Worm (Caenorhabditis elegans) whole organism, young adult: ENCODE measurements around the gene nhr-248.
A peak's percentile ranks its signal among the peaks of the same experiment; 100 is the strongest.

Experiments used
- B0261.1 ChIP-seq: sonication (generic microtip); optimal IDR thresholded peaks from 2 replicates; lab custom pipeline; 2016; ENCODE audit warnings: mild to moderate bottlenecking, missing genetic modification characterization, moderate library complexity, missing compliant biosample characterization
- F49E8.2 ChIP-seq: sonication (generic microtip); optimal IDR thresholded peaks from 3 replicates; lab custom pipeline; 2017; ENCODE audit warnings: missing genetic modification characterization, mild to moderate bottlenecking, missing compliant biosample characterization, antibody characterized with exemption, moderate library complexity; ENCODE audit not compliant: insufficient read depth
- F57A8.1 ChIP-seq: fragments of 200-800 bp; sonication (Bioruptor generic); optimal IDR thresholded peaks from 2 replicates; lab custom pipeline; 2018; ENCODE audit warnings: mild to moderate bottlenecking, missing genetic modification characterization, moderate library complexity, missing compliant biosample characterization
- K12H6.12 ChIP-seq: fragments of 200-800 bp; sonication (Bioruptor generic); optimal IDR thresholded peaks from 2 replicates; lab custom pipeline; 2018; ENCODE audit warnings: mild to moderate bottlenecking, missing genetic modification characterization, missing compliant biosample characterization
- T26A5.8 ChIP-seq: sonication (generic microtip); optimal IDR thresholded peaks from 2 replicates; lab custom pipeline; 2016; ENCODE audit warnings: missing genetic modification characterization, missing compliant biosample characterization
- akir-1 ChIP-seq: fragments of 200-800 bp; sonication (Bioruptor generic); optimal IDR thresholded peaks from 2 replicates; lab custom pipeline; 2018; ENCODE audit warnings: mild to moderate bottlenecking, missing genetic modification characterization, moderate library complexity, missing compliant biosample characterization
- ama-1 ChIP-seq, 3 experiments: fragments of 150-350 bp in 1 of 3; sonication (generic microtip) in 2 of 3; optimal IDR thresholded peaks; 2 replicates each; lab custom pipeline; 2014 to 2018; ENCODE audit warnings: missing biosample characterization in 2 of 3, missing genetic modification characterization in 2 of 3, missing genetic modification reagents in 2 of 3
- atf-7 ChIP-seq: sonication (generic microtip); optimal IDR thresholded peaks from 2 replicates; lab custom pipeline; 2017; ENCODE audit warnings: mild to moderate bottlenecking, missing genetic modification characterization, missing compliant biosample characterization
- attf-3 ChIP-seq: fragments of 200-800 bp; sonication (Bioruptor generic); conservative IDR thresholded peaks from 2 replicates; pipeline ENCODE4 v1.3.6; 2022; ENCODE audit warnings: missing genetic modification reagents, missing genetic modification characterization, missing compliant biosample characterization
- bed-1 ChIP-seq: fragments of 200-800 bp; sonication (Bioruptor generic); IDR thresholded peaks from 2 replicates; pipeline ENCODE4 v1.3.6; 2022; ENCODE audit warnings: missing genetic modification reagents, missing genetic modification characterization, missing compliant biosample characterization
- bed-2 ChIP-seq: fragments of 200-800 bp; sonication (Bioruptor generic); IDR thresholded peaks from 2 replicates; pipeline ENCODE4 v1.3.6; 2022; ENCODE audit warnings: missing genetic modification reagents, missing genetic modification characterization, missing compliant biosample characterization
- cebp-2 ChIP-seq: fragments of 200-800 bp; sonication (Bioruptor generic); IDR thresholded peaks from 2 replicates; pipeline ENCODE4 v1.3.6; 2022; ENCODE audit warnings: missing genetic modification characterization, missing compliant biosample characterization
- ceh-79 ChIP-seq: sonication (generic microtip); optimal IDR thresholded peaks from 2 replicates; lab custom pipeline; 2017; ENCODE audit warnings: mild to moderate bottlenecking, missing genetic modification characterization, missing compliant biosample characterization
- egl-18 ChIP-seq: fragments of 200-800 bp; sonication (Bioruptor generic); IDR thresholded peaks from 2 replicates; pipeline ENCODE4 v1.3.6; 2022; ENCODE audit warnings: missing genetic modification reagents, missing genetic modification characterization, missing compliant biosample characterization
- egl-44 ChIP-seq: fragments of 200-800 bp; sonication (Bioruptor generic); IDR thresholded peaks from 2 replicates; pipeline ENCODE4 v1.3.6; 2022; ENCODE audit warnings: missing genetic modification reagents, missing genetic modification characterization, missing compliant biosample characterization
- hlh-12 ChIP-seq: sonication (generic microtip); optimal IDR thresholded peaks from 2 replicates; lab custom pipeline; 2016; ENCODE audit warnings: missing genetic modification characterization, missing compliant biosample characterization
- hmg-1.2 ChIP-seq: fragments of 200-800 bp; sonication (Bioruptor generic); IDR thresholded peaks from 2 replicates; pipeline ENCODE4 v1.3.6; 2022; ENCODE audit warnings: missing genetic modification reagents, missing genetic modification characterization, missing compliant biosample characterization
- let-526 ChIP-seq: fragments of 200-800 bp; sonication (Bioruptor generic); IDR thresholded peaks from 2 replicates; pipeline ENCODE4 v1.3.6; 2022; ENCODE audit warnings: missing genetic modification reagents, missing genetic modification characterization, missing compliant biosample characterization
- let-607 ChIP-seq, 2 experiments: fragments of 200-800 bp in 1 of 2; sonication (Bioruptor generic) in 1 of 2; sonication (generic microtip) in 1 of 2; optimal IDR thresholded peaks; 2 replicates each; lab custom pipeline; 2016 to 2018; ENCODE audit warnings: mild to moderate bottlenecking in 2 of 2, missing compliant biosample characterization in 2 of 2, missing genetic modification characterization in 2 of 2, moderate library complexity in 2 of 2, missing genotype in 1 of 2
- lin-35 ChIP-seq, 3 experiments: fragments of 150-350 bp in 2 of 3; sonication (generic microtip) in 1 of 3; optimal IDR thresholded peaks; 2 replicates each; lab custom pipeline; 2014 to 2018; ENCODE audit warnings: missing biosample characterization in 3 of 3, missing genetic modification characterization in 3 of 3, missing genetic modification reagents in 3 of 3
- lin-40 ChIP-seq: sonication (generic microtip); optimal IDR thresholded peaks from 2 replicates; lab custom pipeline; 2016; ENCODE audit warnings: missing genetic modification characterization, mild to moderate bottlenecking, missing compliant biosample characterization, missing genotype, missing genetic modification reagents
- madf-6 ChIP-seq: fragments of 200-800 bp; sonication (Bioruptor generic); IDR thresholded peaks from 2 replicates; pipeline ENCODE4 v1.3.6; 2022; ENCODE audit warnings: missing genetic modification reagents, missing genetic modification characterization, missing compliant biosample characterization
- mes-4 ChIP-seq: sonication (generic microtip); optimal IDR thresholded peaks from 2 replicates; lab custom pipeline; 2016; ENCODE audit warnings: missing genotype, missing genetic modification characterization, missing compliant biosample characterization
- mxl-1 ChIP-seq: sonication (generic microtip); optimal IDR thresholded peaks from 2 replicates; lab custom pipeline; 2016; ENCODE audit warnings: missing genetic modification characterization, missing compliant biosample characterization
- nfyb-1 ChIP-seq: fragments of 200-800 bp; sonication (Bioruptor generic); IDR thresholded peaks from 2 replicates; pipeline ENCODE4 v1.3.6; 2022; ENCODE audit warnings: missing genetic modification reagents, missing genetic modification characterization, missing compliant biosample characterization
- nhr-120 ChIP-seq: fragments of 200-800 bp; sonication (Bioruptor generic); IDR thresholded peaks from 2 replicates; pipeline ENCODE4 v1.3.6; 2022; ENCODE audit warnings: missing genetic modification characterization, missing compliant biosample characterization
- nhr-90 ChIP-seq: sonication (generic microtip); optimal IDR thresholded peaks from 2 replicates; lab custom pipeline; 2016; ENCODE audit warnings: missing genotype, mild to moderate bottlenecking, missing genetic modification characterization, missing compliant biosample characterization
- sea-2 ChIP-seq: fragments of 200-800 bp; sonication (Bioruptor generic); IDR thresholded peaks from 2 replicates; pipeline ENCODE4 v1.3.6; 2022; ENCODE audit warnings: missing genetic modification characterization, missing compliant biosample characterization
- snpc-1.1 ChIP-seq: sonication (generic microtip); optimal IDR thresholded peaks from 2 replicates; lab custom pipeline; 2017; ENCODE audit warnings: missing genetic modification characterization, mild to moderate bottlenecking, missing compliant biosample characterization, antibody characterized with exemption, moderate library complexity, missing genotype, missing genetic modification reagents; ENCODE audit not compliant: insufficient read depth
- snpc-3.4 ChIP-seq: sonication (generic microtip); optimal IDR thresholded peaks from 2 replicates; lab custom pipeline; 2017; ENCODE audit warnings: missing genetic modification characterization, mild to moderate bottlenecking, missing compliant biosample characterization, antibody characterized with exemption, moderate library complexity, missing genotype, missing genetic modification reagents
- snpc-4 ChIP-seq, 5 experiments: fragments of 150-350 bp in 1 of 5; sonication (generic microtip) in 4 of 5; optimal IDR thresholded peaks; 2 replicates each; lab custom pipeline; 2014 to 2018; ENCODE audit warnings: missing genetic modification characterization in 5 of 5, missing biosample characterization in 3 of 5, antibody characterized with exemption in 2 of 5, mild to moderate bottlenecking in 2 of 5, missing compliant biosample characterization in 2 of 5, missing genotype in 2 of 5, moderate library complexity in 2 of 5, missing genetic modification reagents in 1 of 5
- sptf-2 ChIP-seq: fragments of 200-800 bp; sonication (Bioruptor generic); optimal IDR thresholded peaks from 2 replicates; lab custom pipeline; 2018; ENCODE audit warnings: mild to moderate bottlenecking, missing genetic modification characterization, missing compliant biosample characterization
- unc-130 ChIP-seq: sonication (generic microtip); optimal IDR thresholded peaks from 2 replicates; lab custom pipeline; 2016; ENCODE audit warnings: missing genetic modification reagents, missing genetic modification characterization, missing compliant biosample characterization

nhr-248 gene

ce11 chrV:17105483-17105882 is 1.1 kb upstream of the nhr-248 start, which contains the start of gene ZK218.7:
Gene ZK218.7, plus strand, starts transcription at chrV:17105783.
- TF ChIP-seq ama-1 (optimal IDR thresholded peaks at IDR 0.05; lab: Kevin White, UChicago) (no peak), ama-1 (GFP tag; optimal IDR thresholded peaks at IDR 0.05; lab: Kevin White, UChicago) (no peak), egl-18 (GFP tag; lab: Robert Waterston, UW) (no peak), mxl-1 (no peak), nfyb-1 (GFP tag; lab: Robert Waterston, UW) (no peak), bed-2 (GFP tag; lab: Robert Waterston, UW) (no peak), sptf-2 (no peak), F49E8.2 (no peak), B0261.1 (tag; lab: Kevin White, UChicago) (no peak), nhr-90 (no peak), unc-130 (GFP tag; lab: Kevin White, UChicago) (no peak), F57A8.1 (GFP tag; lab: Kevin White, UChicago) (no peak), hlh-12 (no peak), lin-35 (GFP tag; optimal IDR thresholded peaks at IDR 0.05; lab: Kevin White, UChicago) (no peak), madf-6 (GFP tag; lab: Robert Waterston, UW) (no peak), cebp-2 (GFP tag; lab: Robert Waterston, UW) (no peak), akir-1 (GFP tag; lab: Kevin White, UChicago) (no peak), bed-1 (GFP tag; lab: Robert Waterston, UW) (no peak), lin-40 (tag; lab: Kevin White, UChicago) (no peak), T26A5.8 (no peak)

DNA sequence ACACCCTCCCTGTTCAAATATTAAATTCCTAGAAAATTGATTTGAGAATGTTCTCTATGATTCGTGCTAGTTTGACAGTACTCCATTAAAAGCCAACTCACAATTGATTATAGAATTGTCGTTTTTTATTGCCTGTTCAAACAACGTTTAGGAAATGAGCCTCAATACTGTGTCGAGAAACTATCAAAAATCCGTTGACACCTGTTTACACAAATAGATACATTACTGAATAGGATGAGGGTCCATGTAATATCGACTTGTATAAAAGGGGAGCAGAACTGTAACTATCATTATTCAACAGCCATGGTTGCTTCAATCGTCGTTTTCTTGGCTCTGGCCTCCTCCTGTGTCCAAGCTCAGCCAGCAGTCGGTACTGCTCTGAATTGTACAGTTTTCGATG is 3.6 kb downstream of the nhr-248 start, which contains the start of gene ZK218.5:
ZK218.5 (plus strand) TSS at position 301 of the 400 bp plus-strand sequence.
- TF ChIP-seq cebp-2 (GFP tag; lab: Robert Waterston, UW), result no peak
- no peak for TF ChIP-seq K12H6.12
- TF ChIP-seq egl-44, result no peak
- TF ChIP-seq let-526 (GFP tag; lab: Robert Waterston, UW), result no peak
- TF ChIP-seq nhr-120, result no peak
- no peak for TF ChIP-seq ceh-79 (tag; lab: Kevin White, UChicago)
- no peak for TF ChIP-seq snpc-3.4 (tag; lab: Kevin White, UChicago)
- TF ChIP-seq attf-3 (GFP tag; lab: Robert Waterston, UW), result no peak
- no peak for TF ChIP-seq ama-1 (optimal IDR thresholded peaks at IDR 0.05; lab: Kevin White, UChicago)
- no peak for TF ChIP-seq ama-1 (GFP tag; optimal IDR thresholded peaks at IDR 0.05; lab: Kevin White, UChicago)

DNA sequence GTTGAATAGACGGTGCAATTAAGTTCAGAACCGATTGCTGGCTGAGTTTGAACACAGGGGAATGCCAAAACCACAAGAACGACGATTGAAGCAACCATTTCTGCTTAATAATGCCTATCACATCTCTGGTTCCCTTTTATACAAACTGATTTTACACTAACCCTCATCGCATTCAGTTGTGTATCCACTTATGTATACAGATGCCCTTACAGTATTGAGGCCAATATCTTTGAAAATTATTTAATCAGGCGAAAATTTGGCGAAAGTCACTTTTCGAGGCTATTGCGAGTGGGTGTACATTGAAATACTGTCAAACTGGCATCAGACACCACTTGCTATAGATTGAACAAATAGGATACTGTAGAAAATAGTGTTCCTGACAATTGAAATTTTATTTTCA is 5.8 kb downstream of the nhr-248 start, which contains the start of the genes ZK218.3 and ZK218.4:
ZK218.3 (minus strand) TSS at position 101 of the 400 bp plus-strand sequence.
ZK218.4 (plus strand) TSS at position 186 of the 400 bp plus-strand sequence.
- TF ChIP-seq hlh-12 (no peak), let-607 (tag; optimal IDR thresholded peaks at IDR 0.05; lab: Kevin White, UChicago) (no peak), atf-7 (tag; lab: Kevin White, UChicago) (no peak), mes-4 (tag; lab: Kevin White, UChicago) (no peak)
- TF ChIP-seq, all 124 proteins: peak for 0

DNA sequence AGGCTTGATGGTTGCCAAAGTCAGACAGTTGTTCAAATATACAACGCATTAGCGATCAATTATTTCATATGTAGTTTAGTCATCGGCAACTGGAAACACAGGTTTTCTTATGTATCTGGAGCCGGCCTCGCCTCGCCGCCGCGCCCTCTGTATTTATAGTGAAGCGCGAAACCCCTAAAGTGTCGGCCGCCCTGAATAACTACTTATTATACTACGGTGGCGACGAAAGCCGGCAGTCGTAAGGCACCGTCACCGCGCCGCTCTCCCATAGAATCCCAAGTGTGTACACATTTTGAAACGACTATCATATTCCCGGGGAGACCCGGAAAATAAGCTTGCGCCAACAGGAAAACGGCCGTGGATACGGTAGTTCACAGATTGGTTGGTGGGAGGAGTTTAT is 9.9 kb downstream of the nhr-248 start:
- TF ChIP-seq snpc-1.1, result peak; percentile 27
- no peak for TF ChIP-seq snpc-4 (GFP tag; optimal IDR thresholded peaks at IDR 0.05; lab: Kevin White, UChicago)
- TF ChIP-seq snpc-4 (tag; optimal IDR thresholded peaks at IDR 0.05; lab: Kevin White, UChicago), result peak in 2 of 4 experiments; percentile 62 to 71
- TF ChIP-seq sea-2 (GFP tag; lab: Robert Waterston, UW), result no peak
- TF ChIP-seq hmg-1.2 (GFP tag; lab: Robert Waterston, UW), result peak; percentile 23; the same call in 1 of the 2 replicates
